Fruit fly (Drosophila melanogaster) whole organism, embryonic: Measurements from ENCODE around the gene Act87E.
A peak's percentile ranks its signal among the peaks of the same experiment; 100 is the strongest.

Experiments
- Atf-2 ChIP-seq: fragments of 200-800 bp; sonication (Bioruptor generic); optimal IDR thresholded peaks from 2 replicates; lab custom pipeline; 2016; ENCODE audit warnings: missing biosample characterization, missing genetic modification characterization
- BEAF-32 ChIP-seq: fragments of 200-800 bp; sonication (Bioruptor generic); optimal IDR thresholded peaks from 3 replicates; lab custom pipeline; 2017; ENCODE audit warnings: missing biosample characterization, missing genetic modification characterization, mild to moderate bottlenecking, moderate library complexity, missing genetic modification reagents
- CG10979 ChIP-seq: fragments of 200-800 bp; sonication (Bioruptor generic); optimal IDR thresholded peaks from 2 replicates; lab custom pipeline; 2018; ENCODE audit warnings: missing biosample characterization, mild to moderate bottlenecking, missing genetic modification characterization, moderate library complexity
- CG11695 ChIP-seq: fragments of 200-800 bp; sonication (Bioruptor generic); IDR thresholded peaks from 3 replicates; pipeline ENCODE4 v1.3.6; 2022; ENCODE audit warnings: missing biosample characterization, missing genetic modification characterization
- CG11696 ChIP-seq: fragments of 200-800 bp; sonication (Bioruptor generic); IDR thresholded peaks from 2 replicates; pipeline ENCODE4 v1.3.6; 2022; ENCODE audit warnings: missing biosample characterization, missing genetic modification characterization
- CG12299 ChIP-seq: fragments of 200-800 bp; sonication (Bioruptor generic); optimal IDR thresholded peaks from 2 replicates; lab custom pipeline; 2018; ENCODE audit warnings: missing biosample characterization, mild to moderate bottlenecking, missing genetic modification characterization
- CG12659 ChIP-seq: fragments of 200-800 bp; sonication (Bioruptor generic); optimal IDR thresholded peaks from 3 replicates; lab custom pipeline; 2017; ENCODE audit warnings: mild to moderate bottlenecking, missing biosample characterization, missing genetic modification reagents, missing genetic modification characterization
- CG13287 ChIP-seq: fragments of 200-800 bp; sonication (Bioruptor generic); IDR thresholded peaks from 2 replicates; pipeline ENCODE4 v1.3.6; 2022; ENCODE audit warnings: missing biosample characterization, missing genetic modification characterization; ENCODE audit not compliant: partially characterized antibody
- CG14014 ChIP-seq: fragments of 200-800 bp; sonication (Bioruptor generic); IDR thresholded peaks from 2 replicates; pipeline ENCODE4 v1.3.6; 2022; ENCODE audit warnings: missing biosample characterization, missing genetic modification characterization
- CG14710 ChIP-seq: fragments of 200-800 bp; sonication (Bioruptor generic); optimal IDR thresholded peaks from 3 replicates; lab custom pipeline; 2019; ENCODE audit warnings: missing biosample characterization, mild to moderate bottlenecking, missing genetic modification characterization, moderate library complexity
- CG1603 ChIP-seq: fragments of 200-800 bp; sonication (Bioruptor generic); optimal IDR thresholded peaks from 2 replicates; lab custom pipeline; 2019; ENCODE audit warnings: missing biosample characterization, mild to moderate bottlenecking, missing genetic modification characterization, moderate library complexity
- CG17829 ChIP-seq: fragments of 200-800 bp; optimal IDR thresholded peaks from 2 replicates; lab custom pipeline; 2019; ENCODE audit warnings: missing biosample characterization, mild to moderate bottlenecking, missing genetic modification characterization, moderate library complexity
- CG18619 ChIP-seq: fragments of 200-800 bp; sonication (Bioruptor generic); optimal IDR thresholded peaks from 3 replicates; lab custom pipeline; 2017; ENCODE audit warnings: missing biosample characterization, mild to moderate bottlenecking, missing genetic modification characterization
- CG31441 ChIP-seq: fragments of 200-800 bp; sonication (Bioruptor generic); IDR thresholded peaks from 2 replicates; pipeline ENCODE4 v1.3.6; 2022; ENCODE audit warnings: missing biosample characterization, missing genetic modification characterization
- CG32772 ChIP-seq: fragments of 200-800 bp; sonication (Bioruptor generic); IDR thresholded peaks from 2 replicates; pipeline ENCODE4 v1.3.6; 2022; ENCODE audit warnings: missing biosample characterization, missing genetic modification characterization
- CG33557 ChIP-seq: fragments of 200-800 bp; sonication (Bioruptor generic); optimal IDR thresholded peaks from 2 replicates; lab custom pipeline; 2019; ENCODE audit warnings: missing biosample characterization, mild to moderate bottlenecking, missing genetic modification characterization, moderate library complexity
- CG4730 ChIP-seq: fragments of 200-800 bp; sonication (Bioruptor generic); IDR thresholded peaks from 2 replicates; pipeline ENCODE4 v1.3.6; 2022; ENCODE audit warnings: missing biosample characterization, missing genetic modification characterization
- CG6813 ChIP-seq: fragments of 200-800 bp; sonication (Bioruptor generic); optimal IDR thresholded peaks from 2 replicates; lab custom pipeline; 2017; ENCODE audit warnings: missing biosample characterization, missing genetic modification characterization, mild to moderate bottlenecking, moderate library complexity, missing genetic modification reagents
- CG7372 ChIP-seq: fragments of 200-800 bp; sonication (Bioruptor generic); IDR thresholded peaks from 2 replicates; pipeline ENCODE4 v1.3.6; 2022; ENCODE audit warnings: missing biosample characterization, missing genetic modification characterization
- CG8924 ChIP-seq: fragments of 200-800 bp; optimal IDR thresholded peaks from 3 replicates; lab custom pipeline; 2019; ENCODE audit warnings: missing biosample characterization, mild to moderate bottlenecking, missing genetic modification characterization, moderate library complexity
- CG9609 ChIP-seq: fragments of 200-800 bp; sonication (Bioruptor generic); optimal IDR thresholded peaks from 3 replicates; lab custom pipeline; 2016; ENCODE audit warnings: missing biosample characterization, missing genetic modification characterization
- CG9817 ChIP-seq: fragments of 200-800 bp; sonication (Bioruptor generic); optimal IDR thresholded peaks from 2 replicates; lab custom pipeline; 2018; ENCODE audit warnings: missing biosample characterization, mild to moderate bottlenecking, missing genetic modification characterization, moderate library complexity
- Dip3 ChIP-seq: fragments of 200-800 bp; sonication (Bioruptor generic); optimal IDR thresholded peaks from 3 replicates; lab custom pipeline; 2016; ENCODE audit warnings: missing biosample characterization, missing genetic modification characterization
- Elba2 ChIP-seq: fragments of 200-800 bp; sonication (Bioruptor generic); optimal IDR thresholded peaks from 3 replicates; lab custom pipeline; 2016; ENCODE audit warnings: missing biosample characterization, missing genetic modification characterization
- H15 ChIP-seq: fragments of 200-800 bp; sonication (Bioruptor generic); IDR thresholded peaks from 3 replicates; pipeline ENCODE4 v1.3.6; 2022; ENCODE audit warnings: missing biosample characterization, missing genetic modification characterization
- Hmr ChIP-seq: fragments of 200-800 bp; sonication (Bioruptor generic); optimal IDR thresholded peaks from 3 replicates; lab custom pipeline; 2017; ENCODE audit warnings: mild to moderate bottlenecking, missing biosample characterization, missing genetic modification reagents, missing genetic modification characterization
- Lhr ChIP-seq: fragments of 200-800 bp; sonication (Bioruptor generic); optimal IDR thresholded peaks from 3 replicates; lab custom pipeline; 2017; ENCODE audit warnings: mild to moderate bottlenecking, missing biosample characterization, missing genetic modification reagents, missing genetic modification characterization
- MBD-R2 ChIP-seq: fragments of 200-800 bp; sonication (Bioruptor generic); IDR thresholded peaks from 2 replicates; pipeline ENCODE4 v1.3.6; 2022; ENCODE audit warnings: missing biosample characterization, missing genetic modification characterization
- Med ChIP-seq: fragments of 200-800 bp; sonication (Bioruptor generic); peaks from one replicate; lab custom pipeline; 2016; ENCODE audit warnings: missing biosample characterization, missing genetic modification characterization, mild to moderate bottlenecking, inconsistent platforms, moderate library complexity
- NFAT ChIP-seq: fragments of 200-800 bp; sonication (Bioruptor generic); IDR thresholded peaks from 2 replicates; pipeline ENCODE4 v1.3.6; 2022; ENCODE audit warnings: missing biosample characterization, missing genetic modification characterization
- Xbp1 ChIP-seq: fragments of 200-800 bp; sonication (Bioruptor generic); optimal IDR thresholded peaks from 3 replicates; lab custom pipeline; 2016; ENCODE audit warnings: missing biosample characterization, mild to moderate bottlenecking, missing genetic modification characterization
- YL-1 ChIP-seq: fragments of 200-800 bp; sonication (Bioruptor generic); optimal IDR thresholded peaks from 3 replicates; lab custom pipeline; 2017; ENCODE audit warnings: missing biosample characterization, mild to moderate bottlenecking, missing genetic modification characterization
- chif ChIP-seq, 2 experiments: fragments of 200-800 bp; sonication (Bioruptor generic); optimal IDR thresholded peaks; 3 replicates each; lab custom pipeline; 2016; ENCODE audit warnings: missing biosample characterization in 2 of 2, missing genetic modification characterization in 2 of 2
- crc ChIP-seq: fragments of 200-800 bp; sonication (Bioruptor generic); optimal IDR thresholded peaks from 2 replicates; lab custom pipeline; 2016; ENCODE audit warnings: missing biosample characterization, missing genetic modification characterization
- dpn ChIP-seq, 2 experiments: fragments of 200-800 bp; sonication (Bioruptor generic); optimal IDR thresholded peaks; 3 replicates each; lab custom pipeline; 2016; ENCODE audit warnings: missing biosample characterization in 2 of 2, missing genetic modification characterization in 2 of 2
- dysf ChIP-seq: fragments of 200-800 bp; sonication (Bioruptor generic); IDR thresholded peaks from 3 replicates; pipeline ENCODE4 v1.3.6; 2022; ENCODE audit warnings: missing biosample characterization, missing genetic modification characterization
- esg ChIP-seq: fragments of 200-800 bp; sonication (Bioruptor generic); conservative IDR thresholded peaks from 2 replicates; pipeline ENCODE4 v1.3.6; 2022; ENCODE audit warnings: missing biosample characterization, missing genetic modification characterization
- gfzf ChIP-seq: fragments of 200-800 bp; sonication (Bioruptor generic); optimal IDR thresholded peaks from 2 replicates; lab custom pipeline; 2016; ENCODE audit warnings: missing biosample characterization, mild to moderate bottlenecking, missing genetic modification characterization, moderate library complexity
- hbn ChIP-seq: fragments of 200-800 bp; sonication (Bioruptor generic); IDR thresholded peaks from 2 replicates; pipeline ENCODE4 v1.3.6; 2022; ENCODE audit warnings: missing biosample characterization, missing genetic modification characterization; ENCODE audit not compliant: partially characterized antibody
- ind ChIP-seq: fragments of 200-800 bp; sonication (Bioruptor generic); optimal IDR thresholded peaks from 3 replicates; lab custom pipeline; 2016; ENCODE audit warnings: missing biosample characterization, missing genetic modification characterization
- kay ChIP-seq: fragments of 200-800 bp; sonication (Bioruptor generic); optimal IDR thresholded peaks from 2 replicates; lab custom pipeline; 2016; ENCODE audit warnings: missing biosample characterization, missing genetic modification characterization
- lab ChIP-seq: fragments of 200-800 bp; sonication (Bioruptor generic); optimal IDR thresholded peaks from 3 replicates; lab custom pipeline; 2017; ENCODE audit warnings: missing biosample characterization, missing genetic modification characterization, mild to moderate bottlenecking, moderate library complexity, missing genetic modification reagents
- nau ChIP-seq: fragments of 200-800 bp; sonication (Bioruptor generic); optimal IDR thresholded peaks from 3 replicates; lab custom pipeline; 2017; ENCODE audit warnings: missing biosample characterization, mild to moderate bottlenecking, missing genetic modification characterization, missing genetic modification reagents
- nom ChIP-seq: fragments of 200-800 bp; sonication (Bioruptor generic); optimal IDR thresholded peaks from 2 replicates; lab custom pipeline; 2017; ENCODE audit warnings: missing biosample characterization, missing genetic modification characterization, mild to moderate bottlenecking, moderate library complexity, missing genetic modification reagents
- slou ChIP-seq: fragments of 200-800 bp; sonication (Bioruptor generic); optimal IDR thresholded peaks from 3 replicates; lab custom pipeline; 2016; ENCODE audit warnings: missing biosample characterization, missing genetic modification characterization
- tx ChIP-seq: fragments of 200-800 bp; sonication (Bioruptor generic); optimal IDR thresholded peaks from 2 replicates; lab custom pipeline; 2016; ENCODE audit warnings: missing biosample characterization, missing genetic modification characterization
- wek ChIP-seq: fragments of 200-800 bp; sonication (Bioruptor generic); optimal IDR thresholded peaks from 3 replicates; lab custom pipeline; 2018; ENCODE audit warnings: missing biosample characterization, mild to moderate bottlenecking, missing genetic modification characterization, moderate library complexity
- zen2 ChIP-seq: fragments of 200-800 bp; sonication (Bioruptor generic); IDR thresholded peaks from 3 replicates; pipeline ENCODE4 v1.3.6; 2022; ENCODE audit warnings: missing biosample characterization, missing genetic modification characterization; ENCODE audit not compliant: partially characterized antibody

Gene Act87E

dm6 chr3R:13381744-13382435, 43.9 kb upstream of the Act87E start, which contains the start of the genes mRpS21 and Droj2:
Gene mRpS21, minus strand, starts transcription at chr3R:13381809.
Gene Droj2, plus strand, starts transcription at chr3R:13382106.
- TF ChIP-seq kay, result peak; percentile 12
- peak; percentile 89 for TF ChIP-seq CG17829 (tag; lab: Kevin White, UChicago)
- TF ChIP-seq esg, result peak; percentile 23; the same call in 1 of the 2 replicates
- peak; percentile 71 for TF ChIP-seq Lhr (GFP tag; lab: Kevin White, UChicago)
- TF ChIP-seq CG12659, result peak; percentile 85
- no peak for TF ChIP-seq CG6813
- peak; percentile 86 for TF ChIP-seq Med (GFP tag; lab: Kevin White, UChicago)
- TF ChIP-seq tx, result peak; percentile 4
- TF ChIP-seq CG10979 (tag; lab: Kevin White, UChicago), result peak; percentile 38
- 0 out of 2 replicates have a peak, but pooled peaks have one; percentile 29 for TF ChIP-seq CG7372
- TF ChIP-seq CG18619 (GFP tag; lab: Kevin White, UChicago), result peak; percentile 15
- TF ChIP-seq NFAT (GFP tag; lab: Robert Waterston, UW), result peak; percentile 52
- peak; percentile 65 for TF ChIP-seq BEAF-32 (GFP tag; lab: Kevin White, UChicago)
- 0 out of 3 replicates have a peak, but pooled peaks have one; percentile 27 for TF ChIP-seq H15 (GFP tag; lab: Robert Waterston, UW)
- TF ChIP-seq CG4730, result no peak
- no peak for TF ChIP-seq CG32772
- peak; percentile 6 for TF ChIP-seq crc (GFP tag; lab: Kevin White, UChicago)
- TF ChIP-seq zen2 (GFP tag; lab: Robert Waterston, UW), result no peak
- TF ChIP-seq CG11696 (GFP tag; lab: Robert Waterston, UW), result peak; percentile 55; the same call in 1 of the 2 replicates
- peak; percentile 43; the same call in 1 of the 2 replicates for TF ChIP-seq CG14014 (GFP tag; lab: Robert Waterston, UW)
- peak; percentile 63 for TF ChIP-seq Hmr (GFP tag; lab: Kevin White, UChicago)
- peak; percentile 24 for TF ChIP-seq slou
- peak; percentile 18 for TF ChIP-seq CG12299 (tag; lab: Kevin White, UChicago)
- TF ChIP-seq nau (GFP tag; lab: Kevin White, UChicago), result no peak
- peak; percentile 48 for TF ChIP-seq CG13287
- TF ChIP-seq Elba2 (GFP tag; lab: Kevin White, UChicago), result peak; percentile 95
- TF ChIP-seq CG14710 (tag; lab: Kevin White, UChicago), result peak; percentile 87
- TF ChIP-seq Xbp1, result peak; percentile 61
- peak; percentile 83 for TF ChIP-seq CG8924 (tag; lab: Kevin White, UChicago)
- TF ChIP-seq CG31441, result peak; percentile 69
- TF ChIP-seq CG9817, result peak; percentile 75
- peak; percentile 88 for TF ChIP-seq MBD-R2 (GFP tag; lab: Robert Waterston, UW)
- peak; percentile 63 for TF ChIP-seq ind (GFP tag; lab: Kevin White, UChicago)
- peak; percentile 90 for TF ChIP-seq gfzf
- TF ChIP-seq dpn (GFP tag; optimal IDR thresholded peaks at IDR 0.05; lab: Kevin White, UChicago), result peak; percentile 50 to 52
- TF ChIP-seq CG9609 (GFP tag; lab: Kevin White, UChicago), result peak; percentile 12
- TF ChIP-seq dysf (GFP tag; lab: Robert Waterston, UW), result peak; percentile 56; the same call in 2 of the 3 replicates
- TF ChIP-seq hbn, result no peak; the same call in 1 of the 2 replicates
- peak; percentile 0 for TF ChIP-seq wek (GFP tag; lab: Kevin White, UChicago)
- no peak for TF ChIP-seq CG11695 (GFP tag; lab: Robert Waterston, UW)
- peak; percentile 57 for TF ChIP-seq nom (GFP tag; lab: Kevin White, UChicago)
- TF ChIP-seq chif (GFP tag; optimal IDR thresholded peaks at IDR 0.05; lab: Kevin White, UChicago), result peak in 1 of 2 experiments; percentile 24
- TF ChIP-seq CG1603 (tag; lab: Kevin White, UChicago), result peak; percentile 24
- TF ChIP-seq lab, result peak; percentile 44
- peak; percentile 44 for TF ChIP-seq Dip3 (GFP tag; lab: Kevin White, UChicago)
- no peak for TF ChIP-seq Atf-2 (GFP tag; lab: Kevin White, UChicago)
- TF ChIP-seq YL-1 (GFP tag; lab: Kevin White, UChicago), result peak; percentile 3
- peak; percentile 44 for TF ChIP-seq CG33557
